Fruit fly (Drosophila melanogaster) whole organism, embryonic: ENCODE measurements around the gene nmo.

Experiments used
- Atf-2 ChIP-seq: fragments of 200-800 bp; sonication (Bioruptor generic); optimal IDR thresholded peaks from 2 replicates; lab custom pipeline; 2016; ENCODE audit warnings: missing biosample characterization, missing genetic modification characterization
- BEAF-32 ChIP-seq: fragments of 200-800 bp; sonication (Bioruptor generic); optimal IDR thresholded peaks from 3 replicates; lab custom pipeline; 2017; ENCODE audit warnings: missing biosample characterization, missing genetic modification characterization, mild to moderate bottlenecking, moderate library complexity, missing genetic modification reagents
- Bdp1 ChIP-seq: fragments of 200-800 bp; sonication (Bioruptor generic); optimal IDR thresholded peaks from 3 replicates; lab custom pipeline; 2016; ENCODE audit warnings: missing biosample characterization, missing genetic modification characterization
- C15 ChIP-seq: fragments of 200-800 bp; sonication (Bioruptor generic); IDR thresholded peaks from 3 replicates; pipeline ENCODE4 v1.3.6; 2022; ENCODE audit warnings: missing biosample characterization, missing genetic modification characterization
- CG10147 ChIP-seq: fragments of 200-800 bp; sonication (Bioruptor generic); optimal IDR thresholded peaks from 2 replicates; lab custom pipeline; 2019; ENCODE audit warnings: missing biosample characterization, mild to moderate bottlenecking, missing genetic modification characterization, moderate library complexity
- CG10274 ChIP-seq: fragments of 200-800 bp; sonication (Bioruptor generic); optimal IDR thresholded peaks from 3 replicates; lab custom pipeline; 2017; ENCODE audit warnings: missing biosample characterization, mild to moderate bottlenecking, missing genetic modification characterization
- CG11456 ChIP-seq: fragments of 200-800 bp; sonication (Bioruptor generic); IDR thresholded peaks from 3 replicates; pipeline ENCODE4 v1.3.6; 2022; ENCODE audit warnings: missing biosample characterization, missing genetic modification characterization
- CG11504 ChIP-seq: fragments of 200-800 bp; sonication (Bioruptor generic); optimal IDR thresholded peaks from 3 replicates; lab custom pipeline; 2019; ENCODE audit warnings: missing biosample characterization, mild to moderate bottlenecking, missing genetic modification characterization, moderate library complexity
- CG12391 ChIP-seq: fragments of 200-800 bp; sonication (Bioruptor generic); optimal IDR thresholded peaks from 3 replicates; lab custom pipeline; 2018; ENCODE audit warnings: missing biosample characterization, mild to moderate bottlenecking, missing genetic modification characterization, moderate library complexity
- CG12659 ChIP-seq: fragments of 200-800 bp; sonication (Bioruptor generic); optimal IDR thresholded peaks from 3 replicates; lab custom pipeline; 2017; ENCODE audit warnings: mild to moderate bottlenecking, missing biosample characterization, missing genetic modification reagents, missing genetic modification characterization
- CG13296 ChIP-seq: fragments of 200-800 bp; sonication (Bioruptor generic); optimal IDR thresholded peaks from 3 replicates; lab custom pipeline; 2018; ENCODE audit warnings: missing biosample characterization, mild to moderate bottlenecking, missing genetic modification characterization
- CG15269 ChIP-seq: fragments of 200-800 bp; sonication (Bioruptor generic); optimal IDR thresholded peaks from 2 replicates; lab custom pipeline; 2018; ENCODE audit warnings: missing biosample characterization, mild to moderate bottlenecking, missing genetic modification characterization, moderate library complexity
- CG15479 ChIP-seq: fragments of 200-800 bp; sonication (Bioruptor generic); optimal IDR thresholded peaks from 3 replicates; lab custom pipeline; 2019; ENCODE audit warnings: missing biosample characterization, mild to moderate bottlenecking, missing genetic modification characterization, moderate library complexity
- CG17829 ChIP-seq: fragments of 200-800 bp; optimal IDR thresholded peaks from 2 replicates; lab custom pipeline; 2019; ENCODE audit warnings: missing biosample characterization, mild to moderate bottlenecking, missing genetic modification characterization, moderate library complexity
- CG2129 ChIP-seq: fragments of 200-800 bp; sonication (Bioruptor generic); IDR thresholded peaks from 2 replicates; pipeline ENCODE4 v1.3.6; 2022; ENCODE audit warnings: missing biosample characterization, missing genetic modification characterization; ENCODE audit not compliant: partially characterized antibody
- CG2202 ChIP-seq: fragments of 200-800 bp; sonication (Bioruptor generic); optimal IDR thresholded peaks from 2 replicates; lab custom pipeline; 2018; ENCODE audit warnings: missing biosample characterization, mild to moderate bottlenecking, missing genetic modification characterization
- CG31441 ChIP-seq: fragments of 200-800 bp; sonication (Bioruptor generic); IDR thresholded peaks from 2 replicates; pipeline ENCODE4 v1.3.6; 2022; ENCODE audit warnings: missing biosample characterization, missing genetic modification characterization
- CG4282 ChIP-seq: fragments of 200-800 bp; sonication (Bioruptor generic); optimal IDR thresholded peaks from 2 replicates; lab custom pipeline; 2016; ENCODE audit warnings: missing biosample characterization, missing genetic modification characterization
- CG43689 ChIP-seq: fragments of 200-800 bp; sonication (Bioruptor generic); IDR thresholded peaks from 2 replicates; pipeline ENCODE4 v1.3.6; 2022; ENCODE audit warnings: missing biosample characterization, missing genetic modification characterization
- CG5953 ChIP-seq: fragments of 200-800 bp; sonication (Bioruptor generic); IDR thresholded peaks from 2 replicates; pipeline ENCODE4 v1.3.6; 2022; ENCODE audit warnings: missing biosample characterization, missing genetic modification characterization
- CG7357 ChIP-seq: fragments of 200-800 bp; sonication (Bioruptor generic); IDR thresholded peaks from 3 replicates; pipeline ENCODE4 v1.3.6; 2022; ENCODE audit warnings: missing biosample characterization, missing genetic modification characterization
- CG7372 ChIP-seq: fragments of 200-800 bp; sonication (Bioruptor generic); IDR thresholded peaks from 2 replicates; pipeline ENCODE4 v1.3.6; 2022; ENCODE audit warnings: missing biosample characterization, missing genetic modification characterization
- CG7839 ChIP-seq: fragments of 200-800 bp; sonication (Bioruptor generic); optimal IDR thresholded peaks from 3 replicates; lab custom pipeline; 2018; ENCODE audit warnings: missing biosample characterization, mild to moderate bottlenecking, missing genetic modification characterization, moderate library complexity
- CG7963 ChIP-seq: fragments of 200-800 bp; sonication (Bioruptor generic); IDR thresholded peaks from 3 replicates; pipeline ENCODE4 v1.3.6; 2022; ENCODE audit warnings: missing biosample characterization, missing genetic modification characterization; ENCODE audit not compliant: partially characterized antibody
- CG8944 ChIP-seq: fragments of 200-800 bp; sonication (Bioruptor generic); optimal IDR thresholded peaks from 3 replicates; lab custom pipeline; 2016; ENCODE audit warnings: missing biosample characterization, missing genetic modification characterization
- CG9437 ChIP-seq: fragments of 200-800 bp; sonication (Bioruptor generic); optimal IDR thresholded peaks from 2 replicates; lab custom pipeline; 2018; ENCODE audit warnings: missing biosample characterization, mild to moderate bottlenecking, missing genetic modification characterization
- Camta ChIP-seq: fragments of 200-800 bp; sonication (Bioruptor generic); optimal IDR thresholded peaks from 2 replicates; lab custom pipeline; 2016; ENCODE audit warnings: missing biosample characterization, missing genetic modification characterization
- H2.0 ChIP-seq: fragments of 200-800 bp; sonication (Bioruptor generic); IDR thresholded peaks from 2 replicates; pipeline ENCODE4 v1.3.6; 2022; ENCODE audit warnings: missing biosample characterization, missing genetic modification characterization
- Hey ChIP-seq: fragments of 200-800 bp; sonication (Bioruptor generic); optimal IDR thresholded peaks from 3 replicates; lab custom pipeline; 2018; ENCODE audit warnings: missing biosample characterization, mild to moderate bottlenecking, missing genetic modification characterization
- Hsf ChIP-seq: fragments of 200-800 bp; sonication (Bioruptor generic); optimal IDR thresholded peaks from 3 replicates; lab custom pipeline; 2016; ENCODE audit warnings: missing biosample characterization, missing genetic modification characterization
- Mrtf ChIP-seq: fragments of 200-800 bp; sonication (Bioruptor generic); IDR thresholded peaks from 3 replicates; pipeline ENCODE4 v1.3.6; 2022; ENCODE audit warnings: missing biosample characterization, missing genetic modification characterization
- Stat92E ChIP-seq, 3 experiments: fragments of >200 bp in 2 of 3; fragments of 200-800 bp in 1 of 3; sonication (Bioruptor generic) in 1 of 3; optimal IDR thresholded peaks; 2 replicates each; lab custom pipeline; 2017 to 2019; ENCODE audit warnings: missing biosample characterization in 3 of 3, missing genetic modification characterization in 3 of 3, mild to moderate bottlenecking in 1 of 3, moderate library complexity in 1 of 3
- TFAM ChIP-seq: fragments of 200-800 bp; sonication (Bioruptor generic); optimal IDR thresholded peaks from 2 replicates; lab custom pipeline; 2017; ENCODE audit warnings: missing biosample characterization, missing genetic modification characterization, inconsistent platforms
- aop ChIP-seq: fragments of 200-800 bp; sonication (Bioruptor generic); IDR thresholded peaks from 2 replicates; pipeline ENCODE4 v1.3.6; 2022; ENCODE audit warnings: missing biosample characterization, missing genetic modification characterization
- ash1 ChIP-seq: fragments of 200-800 bp; sonication (Bioruptor generic); optimal IDR thresholded peaks from 2 replicates; lab custom pipeline; 2018; ENCODE audit warnings: missing biosample characterization, mild to moderate bottlenecking, missing genetic modification characterization
- bsh ChIP-seq, 2 experiments: fragments of 200-800 bp; sonication (Bioruptor generic); optimal IDR thresholded peaks; 2 replicates each; lab custom pipeline; 2017 to 2018; ENCODE audit warnings: mild to moderate bottlenecking in 2 of 2, missing biosample characterization in 2 of 2, missing genetic modification characterization in 2 of 2, moderate library complexity in 1 of 2
- chm ChIP-seq: fragments of 200-800 bp; sonication (Bioruptor generic); IDR thresholded peaks from 2 replicates; pipeline ENCODE4 v1.3.6; 2022; ENCODE audit warnings: missing biosample characterization, missing genetic modification characterization
- chn ChIP-seq: fragments of 200-800 bp; sonication (Bioruptor generic); optimal IDR thresholded peaks from 2 replicates; lab custom pipeline; 2016; ENCODE audit warnings: missing biosample characterization, missing genetic modification characterization
- corto ChIP-seq: fragments of 200-800 bp; sonication (Bioruptor generic); optimal IDR thresholded peaks from 2 replicates; lab custom pipeline; 2016; ENCODE audit warnings: missing biosample characterization, mild to moderate bottlenecking, missing genetic modification characterization, moderate library complexity
- dan ChIP-seq: fragments of 200-800 bp; sonication (Bioruptor generic); IDR thresholded peaks from 2 replicates; pipeline ENCODE4 v1.3.6; 2022; ENCODE audit warnings: missing biosample characterization, missing genetic modification characterization
- esg ChIP-seq: fragments of 200-800 bp; sonication (Bioruptor generic); conservative IDR thresholded peaks from 2 replicates; pipeline ENCODE4 v1.3.6; 2022; ENCODE audit warnings: missing biosample characterization, missing genetic modification characterization
- fd102C ChIP-seq: fragments of 200-800 bp; sonication (Bioruptor generic); optimal IDR thresholded peaks from 2 replicates; lab custom pipeline; 2018; ENCODE audit warnings: missing biosample characterization, mild to moderate bottlenecking, missing genetic modification characterization, moderate library complexity
- grau ChIP-seq: fragments of 200-800 bp; optimal IDR thresholded peaks from 3 replicates; lab custom pipeline; 2019; ENCODE audit warnings: missing biosample characterization, mild to moderate bottlenecking, missing genetic modification characterization, moderate library complexity
- jumu ChIP-seq: fragments of 200-800 bp; sonication (Bioruptor generic); optimal IDR thresholded peaks from 3 replicates; lab custom pipeline; 2016; ENCODE audit warnings: missing biosample characterization, missing genetic modification characterization
- lab ChIP-seq: fragments of 200-800 bp; sonication (Bioruptor generic); optimal IDR thresholded peaks from 3 replicates; lab custom pipeline; 2017; ENCODE audit warnings: missing biosample characterization, missing genetic modification characterization, mild to moderate bottlenecking, moderate library complexity, missing genetic modification reagents
- pfk ChIP-seq: fragments of 200-800 bp; sonication (Bioruptor generic); optimal IDR thresholded peaks from 2 replicates; lab custom pipeline; 2018; ENCODE audit warnings: missing biosample characterization, mild to moderate bottlenecking, missing genetic modification characterization, moderate library complexity
- row ChIP-seq: fragments of 200-800 bp; sonication (Bioruptor generic); IDR thresholded peaks from 3 replicates; pipeline ENCODE4 v1.3.6; 2022; ENCODE audit warnings: missing biosample characterization, missing genetic modification characterization
- stwl ChIP-seq: fragments of 200-800 bp; sonication (Bioruptor generic); optimal IDR thresholded peaks from 3 replicates; lab custom pipeline; 2018; ENCODE audit warnings: missing biosample characterization, mild to moderate bottlenecking, missing genetic modification characterization, moderate library complexity
- tna ChIP-seq: fragments of 200-800 bp; sonication (Bioruptor generic); IDR thresholded peaks from 2 replicates; pipeline ENCODE4 v1.3.6; 2022; ENCODE audit warnings: missing biosample characterization, missing genetic modification characterization; ENCODE audit not compliant: partially characterized antibody

Gene nmo

DNA sequence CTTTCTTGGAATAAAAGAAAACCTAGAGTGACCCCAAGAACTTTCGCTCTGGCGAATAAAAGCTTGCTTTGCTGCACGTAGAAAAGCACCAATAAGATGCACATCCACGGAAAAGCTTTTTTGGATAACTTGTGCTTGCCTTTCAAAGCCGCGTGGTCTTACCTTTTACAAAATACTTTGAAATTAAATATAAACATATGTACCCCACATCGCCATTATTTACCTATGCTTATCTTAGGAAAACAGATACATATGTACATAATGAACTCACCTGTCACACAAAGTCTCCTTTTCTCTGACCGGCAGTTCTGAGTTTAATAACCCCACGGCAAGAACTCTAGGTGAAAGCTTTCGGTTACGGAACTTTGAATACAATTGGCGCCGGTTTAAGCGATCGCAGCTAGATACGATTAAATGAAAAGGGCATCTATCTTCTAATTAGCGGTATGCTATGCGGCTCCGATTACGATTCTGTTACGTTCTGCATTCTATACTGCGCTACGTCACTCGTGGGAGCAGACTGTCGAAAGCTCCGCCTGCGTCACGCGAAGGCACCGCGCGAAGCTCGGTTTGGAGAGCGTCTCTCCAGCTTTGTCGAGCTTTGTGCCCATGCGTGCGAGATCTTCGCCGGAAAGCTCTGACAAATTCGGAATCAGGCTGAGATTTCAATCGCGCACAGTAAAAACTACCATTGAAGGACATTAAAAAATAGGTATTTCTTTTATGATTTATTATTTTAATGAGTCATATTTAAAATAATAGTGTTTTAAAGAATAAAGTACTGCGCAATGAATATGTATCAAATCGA lies 79.5 kb downstream of the nmo start, which contains the start of gene bip1 (continued):
- TF ChIP-seq corto (GFP tag; lab: Kevin White, UChicago) (no peak), CG11456 (no peak), CG7963 (no peak), Stat92E (GFP tag; optimal IDR thresholded peaks at IDR 0.05; lab: Kevin White, UChicago) (peak in 1 of 3 experiments; percentile 12), CG10147 (no peak), TFAM (GFP tag; lab: Kevin White, UChicago) (no peak), CG4282 (GFP tag; lab: Kevin White, UChicago) (no peak), CG9437 (GFP tag; lab: Kevin White, UChicago) (peak; percentile 98), CG15269 (peak; percentile 39), fd102C (GFP tag; lab: Kevin White, UChicago) (no peak), H2.0 (GFP tag; lab: Robert Waterston, UW) (no peak), Hey (tag; lab: Kevin White, UChicago) (peak; percentile 2), CG2129 (no peak), CG2202 (tag; lab: Kevin White, UChicago) (peak; percentile 39), esg (GFP tag; lab: Robert Waterston, UW) (no peak), chm (GFP tag; lab: Robert Waterston, UW) (no peak), C15 (GFP tag; lab: Robert Waterston, UW) (no peak), CG12391 (tag; lab: Kevin White, UChicago) (no peak), CG11504 (tag; lab: Kevin White, UChicago) (no peak), lab (GFP tag; lab: Kevin White, UChicago) (peak; percentile 34), CG5953 (GFP tag; lab: Robert Waterston, UW) (no peak), CG7372 (no peak), pfk (peak; percentile 31), Mrtf (GFP tag; lab: Robert Waterston, UW) (no peak), stwl (tag; lab: Kevin White, UChicago) (no peak), dan (no peak), Atf-2 (no peak), CG13296 (GFP tag; lab: Kevin White, UChicago) (peak; percentile 20), CG17829 (tag; lab: Kevin White, UChicago) (no peak), grau (tag; lab: Kevin White, UChicago) (peak; percentile 91), Camta (no peak), CG7357 (no peak), bsh (GFP tag; optimal IDR thresholded peaks at IDR 0.05; lab: Kevin White, UChicago) (peak in 1 of 2 experiments; percentile 47), Bdp1 (GFP tag; lab: Kevin White, UChicago) (no peak), Hsf (GFP tag; lab: Kevin White, UChicago) (no peak), chn (GFP tag; lab: Kevin White, UChicago) (no peak), CG31441 (GFP tag; lab: Robert Waterston, UW) (no peak; the same call in 1 of the 2 replicates), CG10274 (GFP tag; lab: Kevin White, UChicago) (no peak), CG12659 (no peak), aop (no peak), BEAF-32 (no peak), CG8944 (GFP tag; lab: Kevin White, UChicago) (no peak), CG15479 (GFP tag; lab: Kevin White, UChicago) (no peak), ash1 (GFP tag; lab: Kevin White, UChicago) (no peak), CG43689 (GFP tag; lab: Robert Waterston, UW) (no peak), tna (GFP tag; lab: Robert Waterston, UW) (no peak), row (GFP tag; lab: Robert Waterston, UW) (peak; percentile 45; the same call in 1 of the 3 replicates), jumu (GFP tag; lab: Kevin White, UChicago) (no peak), CG7839 (tag; lab: Kevin White, UChicago) (peak; percentile 15)
